Fruit fly (Drosophila melanogaster) whole organism, embryonic: Measurements from ENCODE around the gene Pi4KIIalpha.

Experiments
- BEAF-32 ChIP-seq: fragments of 200-800 bp; sonication (Bioruptor generic); optimal IDR thresholded peaks from 3 replicates; lab custom pipeline; 2017; ENCODE audit warnings: missing biosample characterization, missing genetic modification characterization, mild to moderate bottlenecking, moderate library complexity, missing genetic modification reagents
- Bgb ChIP-seq: fragments of 200-800 bp; sonication (Bioruptor generic); IDR thresholded peaks from 2 replicates; pipeline ENCODE4 v1.3.6; 2022; ENCODE audit warnings: missing biosample characterization, missing genetic modification characterization; ENCODE audit not compliant: partially characterized antibody
- Bteb2 ChIP-seq: fragments of 200-800 bp; sonication (Bioruptor generic); optimal IDR thresholded peaks from 2 replicates; lab custom pipeline; 2016; ENCODE audit warnings: missing biosample characterization, missing genetic modification characterization
- CG12744 ChIP-seq: fragments of 200-800 bp; sonication (Bioruptor generic); optimal IDR thresholded peaks from 2 replicates; lab custom pipeline; 2016; ENCODE audit warnings: missing biosample characterization, missing genetic modification characterization
- CG12942 ChIP-seq: fragments of 200-800 bp; sonication (Bioruptor generic); optimal IDR thresholded peaks from 3 replicates; lab custom pipeline; 2016; ENCODE audit warnings: missing biosample characterization, missing genetic modification characterization
- CG15479 ChIP-seq: fragments of 200-800 bp; sonication (Bioruptor generic); optimal IDR thresholded peaks from 3 replicates; lab custom pipeline; 2019; ENCODE audit warnings: missing biosample characterization, mild to moderate bottlenecking, missing genetic modification characterization, moderate library complexity
- CG16813 ChIP-seq: fragments of 200-800 bp; sonication (Bioruptor generic); IDR thresholded peaks from 3 replicates; pipeline ENCODE4 v1.3.6; 2022; ENCODE audit warnings: missing biosample characterization, missing genetic modification characterization; ENCODE audit not compliant: partially characterized antibody
- CG18764 ChIP-seq: fragments of 200-800 bp; sonication (Bioruptor generic); optimal IDR thresholded peaks from 3 replicates; lab custom pipeline; 2016; ENCODE audit warnings: missing biosample characterization, missing genetic modification characterization
- CG2116 ChIP-seq: fragments of 200-800 bp; sonication (Bioruptor generic); optimal IDR thresholded peaks from 3 replicates; lab custom pipeline; 2018; ENCODE audit warnings: missing biosample characterization, mild to moderate bottlenecking, missing genetic modification characterization
- CG2199 ChIP-seq: fragments of 200-800 bp; sonication (Bioruptor generic); IDR thresholded peaks from 3 replicates; pipeline ENCODE4 v1.3.6; 2022; ENCODE audit warnings: missing biosample characterization, missing genetic modification characterization
- CG30020 ChIP-seq: fragments of 200-800 bp; optimal IDR thresholded peaks from 2 replicates; lab custom pipeline; 2019; ENCODE audit warnings: missing biosample characterization, mild to moderate bottlenecking, missing genetic modification characterization, moderate library complexity
- CG3065 ChIP-seq: fragments of 200-800 bp; sonication (Bioruptor generic); optimal IDR thresholded peaks from 2 replicates; lab custom pipeline; 2016; ENCODE audit warnings: missing biosample characterization, missing genetic modification characterization
- CG34224 ChIP-seq: fragments of 200-800 bp; sonication (Bioruptor generic); IDR thresholded peaks from 3 replicates; pipeline ENCODE4 v1.3.6; 2022; ENCODE audit warnings: missing biosample characterization, missing genetic modification characterization; ENCODE audit not compliant: partially characterized antibody
- CG4360 ChIP-seq: fragments of 200-800 bp; sonication (Bioruptor generic); IDR thresholded peaks from 2 replicates; pipeline ENCODE4 v1.3.6; 2022; ENCODE audit warnings: missing biosample characterization, missing genetic modification characterization
- CG4730 ChIP-seq: fragments of 200-800 bp; sonication (Bioruptor generic); IDR thresholded peaks from 2 replicates; pipeline ENCODE4 v1.3.6; 2022; ENCODE audit warnings: missing biosample characterization, missing genetic modification characterization
- CG6791 ChIP-seq: fragments of 200-800 bp; sonication (Bioruptor generic); IDR thresholded peaks from 3 replicates; pipeline ENCODE4 v1.3.6; 2022; ENCODE audit warnings: missing biosample characterization, missing genetic modification characterization; ENCODE audit not compliant: partially characterized antibody
- CG9797 ChIP-seq: fragments of 200-800 bp; sonication (Bioruptor generic); optimal IDR thresholded peaks from 3 replicates; lab custom pipeline; 2018; ENCODE audit warnings: missing biosample characterization, mild to moderate bottlenecking, missing genetic modification characterization
- Dll ChIP-seq: fragments of 200-800 bp; sonication (Bioruptor generic); IDR thresholded peaks from 4 replicates; pipeline ENCODE4 v1.3.6; 2022; ENCODE audit warnings: missing biosample characterization, missing genetic modification characterization; ENCODE audit not compliant: partially characterized antibody
- Doc3 ChIP-seq: fragments of 200-800 bp; sonication (Bioruptor generic); IDR thresholded peaks from 3 replicates; pipeline ENCODE4 v1.3.6; 2022; ENCODE audit warnings: missing biosample characterization, missing genetic modification characterization; ENCODE audit not compliant: partially characterized antibody
- Dp ChIP-seq: fragments of 200-800 bp; sonication (Bioruptor generic); optimal IDR thresholded peaks from 2 replicates; lab custom pipeline; 2018; ENCODE audit warnings: missing biosample characterization, mild to moderate bottlenecking, missing genetic modification characterization, moderate library complexity
- Dref ChIP-seq: fragments of 200-800 bp; sonication (Bioruptor generic); IDR thresholded peaks from 2 replicates; pipeline ENCODE4 v1.3.6; 2022; ENCODE audit warnings: missing biosample characterization, missing genetic modification characterization
- E2f2 ChIP-seq: fragments of 200-800 bp; sonication (Bioruptor generic); IDR thresholded peaks from 2 replicates; pipeline ENCODE4 v1.3.6; 2022; ENCODE audit warnings: missing biosample characterization, missing genetic modification characterization
- GATAe ChIP-seq: fragments of 200-800 bp; sonication (Bioruptor generic); conservative IDR thresholded peaks from 2 replicates; pipeline ENCODE4 v1.3.6; 2022; ENCODE audit warnings: missing biosample characterization, missing genetic modification characterization
- MBD-R2 ChIP-seq: fragments of 200-800 bp; sonication (Bioruptor generic); IDR thresholded peaks from 2 replicates; pipeline ENCODE4 v1.3.6; 2022; ENCODE audit warnings: missing biosample characterization, missing genetic modification characterization
- Med ChIP-seq: fragments of 200-800 bp; sonication (Bioruptor generic); peaks from one replicate; lab custom pipeline; 2016; ENCODE audit warnings: missing biosample characterization, missing genetic modification characterization, mild to moderate bottlenecking, inconsistent platforms, moderate library complexity
- Opbp ChIP-seq: fragments of 200-800 bp; sonication (Bioruptor generic); IDR thresholded peaks from 3 replicates; pipeline ENCODE4 v1.3.6; 2022; ENCODE audit warnings: missing biosample characterization, missing genetic modification characterization; ENCODE audit not compliant: partially characterized antibody
- Optix ChIP-seq: fragments of 200-800 bp; sonication (Bioruptor generic); IDR thresholded peaks from 3 replicates; pipeline ENCODE4 v1.3.6; 2022; ENCODE audit warnings: missing biosample characterization, missing genetic modification characterization
- Scr ChIP-seq: fragments of 200-800 bp; sonication (Bioruptor generic); IDR thresholded peaks from 2 replicates; pipeline ENCODE4 v1.3.6; 2022; ENCODE audit warnings: missing biosample characterization, missing genetic modification characterization; ENCODE audit not compliant: partially characterized antibody
- Sry-β ChIP-seq: fragments of 200-800 bp; sonication (Bioruptor generic); optimal IDR thresholded peaks from 2 replicates; lab custom pipeline; 2018; ENCODE audit warnings: missing biosample characterization, mild to moderate bottlenecking, missing genetic modification characterization, moderate library complexity
- Sry-δ ChIP-seq: fragments of 200-800 bp; sonication (Bioruptor generic); optimal IDR thresholded peaks from 2 replicates; lab custom pipeline; 2016; ENCODE audit warnings: missing biosample characterization, missing genetic modification characterization
- amos ChIP-seq: fragments of 200-800 bp; sonication (Bioruptor generic); IDR thresholded peaks from 2 replicates; pipeline ENCODE4 v1.3.6; 2022; ENCODE audit warnings: missing biosample characterization, missing genetic modification characterization; ENCODE audit not compliant: partially characterized antibody
- cg ChIP-seq: fragments of 200-800 bp; sonication (Bioruptor generic); optimal IDR thresholded peaks from 3 replicates; lab custom pipeline; 2019; ENCODE audit warnings: missing biosample characterization, mild to moderate bottlenecking, missing genetic modification characterization, moderate library complexity
- dmrt11E ChIP-seq: fragments of 200-800 bp; sonication (Bioruptor generic); optimal IDR thresholded peaks from 3 replicates; lab custom pipeline; 2018; ENCODE audit warnings: missing biosample characterization, mild to moderate bottlenecking, missing genetic modification characterization, moderate library complexity
- gfzf ChIP-seq: fragments of 200-800 bp; sonication (Bioruptor generic); optimal IDR thresholded peaks from 2 replicates; lab custom pipeline; 2016; ENCODE audit warnings: missing biosample characterization, mild to moderate bottlenecking, missing genetic modification characterization, moderate library complexity
- gro ChIP-seq: fragments of 200-800 bp; sonication (Bioruptor generic); optimal IDR thresholded peaks from 2 replicates; lab custom pipeline; 2016; ENCODE audit warnings: missing biosample characterization, missing genetic modification characterization
- jigr1 ChIP-seq: fragments of 200-800 bp; sonication (Bioruptor generic); IDR thresholded peaks from 3 replicates; pipeline ENCODE4 v1.3.6; 2022; ENCODE audit warnings: missing biosample characterization, missing genetic modification characterization
- pzg ChIP-seq: fragments of 200-800 bp; sonication (Bioruptor generic); optimal IDR thresholded peaks from 3 replicates; lab custom pipeline; 2018; ENCODE audit warnings: missing biosample characterization, mild to moderate bottlenecking, missing genetic modification characterization, moderate library complexity
- ranshi ChIP-seq: fragments of 200-800 bp; sonication (Bioruptor generic); IDR thresholded peaks from 2 replicates; pipeline ENCODE4 v1.3.6; 2022; ENCODE audit warnings: missing biosample characterization, missing genetic modification characterization
- row ChIP-seq: fragments of 200-800 bp; sonication (Bioruptor generic); IDR thresholded peaks from 3 replicates; pipeline ENCODE4 v1.3.6; 2022; ENCODE audit warnings: missing biosample characterization, missing genetic modification characterization
- salm ChIP-seq: fragments of 200-800 bp; sonication (Bioruptor generic); optimal IDR thresholded peaks from 2 replicates; lab custom pipeline; 2018; ENCODE audit warnings: missing biosample characterization, mild to moderate bottlenecking, missing genetic modification characterization
- sens ChIP-seq: fragments of 200-800 bp; sonication (Bioruptor generic); peaks from one replicate; lab custom pipeline; 2016; ENCODE audit warnings: missing biosample characterization, missing genetic modification characterization
- sna ChIP-seq: fragments of 200-800 bp; sonication (Bioruptor generic); IDR thresholded peaks from 2 replicates; pipeline ENCODE4 v1.3.6; 2022; ENCODE audit warnings: missing biosample characterization, missing genetic modification characterization; ENCODE audit not compliant: partially characterized antibody
- stwl ChIP-seq: fragments of 200-800 bp; sonication (Bioruptor generic); optimal IDR thresholded peaks from 3 replicates; lab custom pipeline; 2018; ENCODE audit warnings: missing biosample characterization, mild to moderate bottlenecking, missing genetic modification characterization, moderate library complexity
- trem ChIP-seq: fragments of 200-800 bp; optimal IDR thresholded peaks from 3 replicates; lab custom pipeline; 2019; ENCODE audit warnings: missing biosample characterization, mild to moderate bottlenecking, missing genetic modification characterization, moderate library complexity
- unc-4 ChIP-seq: fragments of 200-800 bp; sonication (Bioruptor generic); IDR thresholded peaks from 2 replicates; pipeline ENCODE4 v1.3.6; 2022; ENCODE audit warnings: missing biosample characterization, missing genetic modification characterization; ENCODE audit not compliant: partially characterized antibody
- vnd ChIP-seq: fragments of 200-800 bp; sonication (Bioruptor generic); IDR thresholded peaks from 3 replicates; pipeline ENCODE4 v1.3.6; 2022; ENCODE audit warnings: missing biosample characterization, missing genetic modification characterization; ENCODE audit not compliant: partially characterized antibody

Gene Pi4KIIalpha

DNA sequence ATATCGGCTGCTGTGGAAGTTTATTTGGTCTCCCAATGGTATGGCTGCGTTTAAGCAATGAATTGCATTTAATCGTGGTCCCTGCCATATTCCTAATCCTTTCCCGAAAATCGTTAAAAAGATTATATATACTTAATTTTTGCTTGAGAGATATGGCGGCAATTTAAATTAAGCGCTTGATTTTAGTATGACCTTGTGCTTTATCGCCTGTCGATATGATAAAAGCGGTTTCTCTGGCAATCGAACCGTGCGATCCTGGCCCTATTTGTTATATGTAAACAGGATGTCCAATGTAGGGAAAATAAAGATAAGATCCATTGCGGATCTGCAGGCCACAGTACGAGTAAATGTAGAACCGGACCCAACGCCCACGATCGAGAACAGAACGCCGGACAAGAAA, 8.6 kb downstream of the Pi4KIIalpha start, which contains the start of gene Snm1:
Snm1 (plus strand) TSS at position 233 of the 400 bp plus-strand sequence.
- TF ChIP-seq sens (GFP tag; lab: Kevin White, UChicago) (peak; percentile 53), gro (no peak), CG3065 (GFP tag; lab: Kevin White, UChicago) (no peak), pzg (peak; percentile 7), Dref (GFP tag; lab: Robert Waterston, UW) (peak; percentile 45), Med (GFP tag; lab: Kevin White, UChicago) (no peak), CG9797 (peak; percentile 27), Scr (GFP tag; lab: Robert Waterston, UW) (0 out of 2 replicates have a peak, but pooled peaks have one; percentile 9), Doc3 (GFP tag; lab: Robert Waterston, UW) (0 out of 3 replicates have a peak, but pooled peaks have one; percentile 11), Sry-δ (GFP tag; lab: Kevin White, UChicago) (peak; percentile 29), gfzf (GFP tag; lab: Kevin White, UChicago) (peak; percentile 54), E2f2 (GFP tag; lab: Robert Waterston, UW) (peak; percentile 77), Bgb (GFP tag; lab: Robert Waterston, UW) (0 out of 2 replicates have a peak, but pooled peaks have one; percentile 25), Dp (GFP tag; lab: Kevin White, UChicago) (peak; percentile 57), Optix (GFP tag; lab: Robert Waterston, UW) (no peak), Opbp (GFP tag; lab: Robert Waterston, UW) (peak; percentile 27; the same call in 1 of the 3 replicates), BEAF-32 (peak; percentile 9), CG2116 (GFP tag; lab: Kevin White, UChicago) (peak; percentile 23)

- TF ChIP-seq CG18764 (GFP tag; lab: Kevin White, UChicago) = no peak
- peak; percentile 22 for TF ChIP-seq CG30020 (tag; lab: Kevin White, UChicago)
- TF ChIP-seq CG34224 (GFP tag; lab: Robert Waterston, UW) = peak; percentile 24; the same call in 2 of the 3 replicates
- peak; percentile 30 for TF ChIP-seq trem (tag; lab: Kevin White, UChicago)
- peak; percentile 70 for TF ChIP-seq Sry-δ (GFP tag; lab: Kevin White, UChicago)
- no peak for TF ChIP-seq dmrt11E (tag; lab: Kevin White, UChicago)
- 0 out of 3 replicates have a peak, but pooled peaks have one; percentile 41 for TF ChIP-seq CG6791 (GFP tag; lab: Robert Waterston, UW)
- TF ChIP-seq CG15479 (GFP tag; lab: Kevin White, UChicago) = no peak
- no peak for TF ChIP-seq jigr1 (GFP tag; lab: Robert Waterston, UW)
- 0 out of 4 replicates have a peak, but pooled peaks have one; percentile 51 for TF ChIP-seq Dll (GFP tag; lab: Robert Waterston, UW)
- no peak for TF ChIP-seq CG12744
- TF ChIP-seq BEAF-32 = peak; percentile 37
- 0 out of 2 replicates have a peak, but pooled peaks have one; percentile 32 for TF ChIP-seq unc-4 (GFP tag; lab: Robert Waterston, UW)
- TF ChIP-seq ranshi (GFP tag; lab: Robert Waterston, UW) = no peak
- TF ChIP-seq Bteb2 (GFP tag; lab: Kevin White, UChicago) = no peak
- no peak for TF ChIP-seq CG4730
- no peak for TF ChIP-seq CG4360
- 0 out of 3 replicates have a peak, but pooled peaks have one; percentile 29 for TF ChIP-seq vnd (GFP tag; lab: Robert Waterston, UW)
- peak; percentile 69 for TF ChIP-seq Dref (GFP tag; lab: Robert Waterston, UW)
- peak; percentile 37 for TF ChIP-seq amos (GFP tag; lab: Robert Waterston, UW)
- peak; percentile 63 for TF ChIP-seq stwl (tag; lab: Kevin White, UChicago)
- TF ChIP-seq CG2199 = 0 out of 3 replicates have a peak, but pooled peaks have one; percentile 22
- no peak for TF ChIP-seq GATAe (GFP tag; lab: Robert Waterston, UW)
- TF ChIP-seq CG16813 (GFP tag; lab: Robert Waterston, UW) = peak; percentile 48; the same call in 1 of the 3 replicates
- peak; percentile 31 for TF ChIP-seq pzg
- no peak for TF ChIP-seq Med (GFP tag; lab: Kevin White, UChicago)
- TF ChIP-seq cg = peak; percentile 55
- TF ChIP-seq MBD-R2 (GFP tag; lab: Robert Waterston, UW) = peak; percentile 82
- TF ChIP-seq salm (tag; lab: Kevin White, UChicago) = no peak
- peak; percentile 55; the same call in 1 of the 2 replicates for TF ChIP-seq Scr (GFP tag; lab: Robert Waterston, UW)
- no peak for TF ChIP-seq Sry-β (GFP tag; lab: Kevin White, UChicago)
- peak; percentile 25; the same call in 2 of the 3 replicates for TF ChIP-seq row
- peak; percentile 32; the same call in 1 of the 2 replicates for TF ChIP-seq sna (GFP tag; lab: Robert Waterston, UW)
- no peak for TF ChIP-seq CG12942 (GFP tag; lab: Kevin White, UChicago)
These were observed 9.4 kb downstream of the Pi4KIIalpha start, which contains the start of gene Pcmt for dm6 chr3R:5554082-5554481. Gene Pcmt (minus strand): TSS chr3R:5554316.
